Worm (Caenorhabditis elegans) whole organism, late embryonic: Measurements from ENCODE around the gene F35H8.1.

Experiments used
- ceh-14 ChIP-seq: sonication (generic microtip); optimal IDR thresholded peaks from 2 replicates; lab custom pipeline; 2016; ENCODE audit warnings: missing genotype, missing genetic modification characterization, missing compliant biosample characterization
- dmd-4 ChIP-seq: sonication (generic microtip); optimal IDR thresholded peaks from 2 replicates; lab custom pipeline; 2016; ENCODE audit warnings: borderline replicate concordance, missing genetic modification characterization, missing compliant biosample characterization
- lin-11 ChIP-seq: fragments of 200-800 bp; sonication (Bioruptor generic); optimal IDR thresholded peaks from 2 replicates; lab custom pipeline; 2018; ENCODE audit warnings: mild to moderate bottlenecking, missing genetic modification characterization, missing compliant biosample characterization
- nhr-11 ChIP-seq: fragments of 150-350 bp; optimal IDR thresholded peaks from 2 replicates; lab custom pipeline; 2014; ENCODE audit warnings: missing biosample characterization, missing genetic modification characterization
- pat-9 ChIP-seq: fragments of 200-800 bp; sonication (Bioruptor generic); optimal IDR thresholded peaks from 2 replicates; lab custom pipeline; 2018; ENCODE audit warnings: mild to moderate bottlenecking, missing genetic modification characterization, moderate library complexity, missing compliant biosample characterization
- pqm-1 ChIP-seq: sonication (generic microtip); optimal IDR thresholded peaks from 2 replicates; lab custom pipeline; 2016; ENCODE audit warnings: missing genetic modification characterization, missing compliant biosample characterization

- TF ChIP-seq pat-9 (tag; lab: Kevin White, UChicago) = no peak
- TF ChIP-seq nhr-11 (tag; lab: Kevin White, UChicago) = no peak
- no peak for TF ChIP-seq dmd-4
- TF ChIP-seq pqm-1 (tag; lab: Kevin White, UChicago) = no peak
- TF ChIP-seq ceh-14 = no peak
- TF ChIP-seq lin-11 = no peak
These were observed 29.4 kb downstream of the F35H8.1 start, which contains the start of gene mex-6 for ce11 chrII:9523539-9524224.
